Worm (Caenorhabditis elegans): Measurements from ENCODE around the gene F36H5.8.

F36H5.8 gene

DNA sequence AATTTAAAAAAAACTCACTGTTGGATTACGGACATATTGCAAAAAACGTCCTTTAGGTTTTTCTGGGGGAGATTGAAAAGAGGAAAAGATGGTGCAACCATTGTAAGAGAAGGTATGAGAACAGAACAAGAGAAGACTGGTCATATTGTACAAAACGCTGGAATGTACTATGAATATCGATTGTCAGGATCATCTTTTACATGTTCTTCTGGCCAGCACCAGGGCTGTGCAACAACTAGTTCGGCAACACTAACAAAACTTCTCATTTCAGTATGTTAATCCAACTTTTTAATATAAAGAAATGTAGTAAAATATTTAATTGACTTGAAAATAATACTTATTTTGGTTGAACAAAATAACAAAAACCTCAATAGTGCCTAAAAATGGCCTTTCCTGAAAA is 47.1 kb downstream of the F36H5.8 start, which contains the start of gene fbxb-47:
Gene fbxb-47 (minus strand): TSS at position 101 of the 400 bp plus-strand sequence.
- TF ChIP-seq unc-39 (tag; optimal IDR thresholded peaks at IDR 0.05) (no peak), snpc-4 (tag; optimal IDR thresholded peaks at IDR 0.05) (no peak), ceh-83 (GFP tag; optimal IDR thresholded peaks at IDR 0.05) (no peak), sem-2 (GFP tag; optimal IDR thresholded peaks at IDR 0.05) (no peak), mep-1 (tag; optimal IDR thresholded peaks at IDR 0.05) (no peak), M03D4.4 (tag; optimal IDR thresholded peaks at IDR 0.05) (no peak), zip-8 (tag; optimal IDR thresholded peaks at IDR 0.05) (no peak), cnd-1 (tag; optimal IDR thresholded peaks at IDR 0.05) (no peak), mab-5 (tag; optimal IDR thresholded peaks at IDR 0.05) (no peak), ztf-11 (tag; optimal IDR thresholded peaks at IDR 0.05) (no peak), flh-1 (GFP tag; optimal IDR thresholded peaks at IDR 0.05) (no peak), elt-1 (tag; optimal IDR thresholded peaks at IDR 0.05; ENCODE audit: borderline replicate concordance, insufficient read depth) (no peak), lin-32 (GFP tag; optimal IDR thresholded peaks at IDR 0.05) (no peak), mls-2 (tag; optimal IDR thresholded peaks at IDR 0.05) (no peak), tbx-8 (GFP tag; optimal IDR thresholded peaks at IDR 0.05) (no peak)
